Fruit fly (Drosophila melanogaster) whole organism, embryonic: Measurements from ENCODE around the gene CG12289.
A peak's percentile ranks its signal among the peaks of the same experiment; 100 is the strongest.

Experiments
- B-H2 ChIP-seq: fragments of 200-800 bp; sonication (Bioruptor generic); optimal IDR thresholded peaks from 2 replicates; lab custom pipeline; 2018; ENCODE audit warnings: missing biosample characterization, mild to moderate bottlenecking, missing genetic modification characterization
- CG11504 ChIP-seq: fragments of 200-800 bp; sonication (Bioruptor generic); optimal IDR thresholded peaks from 3 replicates; lab custom pipeline; 2019; ENCODE audit warnings: missing biosample characterization, mild to moderate bottlenecking, missing genetic modification characterization, moderate library complexity
- CG12071 ChIP-seq: fragments of 200-800 bp; sonication (Bioruptor generic); optimal IDR thresholded peaks from 3 replicates; lab custom pipeline; 2018; ENCODE audit warnings: missing biosample characterization, mild to moderate bottlenecking, missing genetic modification characterization
- CG12219 ChIP-seq: fragments of 200-800 bp; sonication (Bioruptor generic); optimal IDR thresholded peaks from 3 replicates; lab custom pipeline; 2018; ENCODE audit warnings: missing biosample characterization, mild to moderate bottlenecking, missing genetic modification characterization
- CG13123 ChIP-seq: fragments of 200-800 bp; sonication (Bioruptor generic); optimal IDR thresholded peaks from 2 replicates; lab custom pipeline; 2016; ENCODE audit warnings: missing biosample characterization, missing genetic modification characterization
- CG14965 ChIP-seq: fragments of 200-800 bp; sonication (Bioruptor generic); optimal IDR thresholded peaks from 2 replicates; lab custom pipeline; 2016; ENCODE audit warnings: missing biosample characterization, missing genetic modification characterization, borderline replicate concordance
- CG15011 ChIP-seq: fragments of 200-800 bp; sonication (Bioruptor generic); optimal IDR thresholded peaks from 3 replicates; lab custom pipeline; 2018; ENCODE audit warnings: missing biosample characterization, mild to moderate bottlenecking, missing genetic modification characterization
- CG31224 ChIP-seq: fragments of 200-800 bp; sonication (Bioruptor generic); IDR thresholded peaks from 2 replicates; pipeline ENCODE4 v1.3.6; 2022; ENCODE audit warnings: missing biosample characterization, missing genetic modification characterization
- CG31365 ChIP-seq: fragments of 200-800 bp; sonication (Bioruptor generic); optimal IDR thresholded peaks from 2 replicates; lab custom pipeline; 2018; ENCODE audit warnings: missing biosample characterization, mild to moderate bottlenecking, missing genetic modification characterization
- CG43689 ChIP-seq: fragments of 200-800 bp; sonication (Bioruptor generic); IDR thresholded peaks from 2 replicates; pipeline ENCODE4 v1.3.6; 2022; ENCODE audit warnings: missing biosample characterization, missing genetic modification characterization
- CG4424 ChIP-seq: fragments of 200-800 bp; sonication (Bioruptor generic); optimal IDR thresholded peaks from 3 replicates; lab custom pipeline; 2016; ENCODE audit warnings: missing biosample characterization, missing genetic modification characterization
- CG6813 ChIP-seq: fragments of 200-800 bp; sonication (Bioruptor generic); optimal IDR thresholded peaks from 2 replicates; lab custom pipeline; 2017; ENCODE audit warnings: missing biosample characterization, missing genetic modification characterization, mild to moderate bottlenecking, moderate library complexity, missing genetic modification reagents
- CG7271 ChIP-seq: fragments of 200-800 bp; sonication (Bioruptor generic); optimal IDR thresholded peaks from 2 replicates; lab custom pipeline; 2018; ENCODE audit warnings: missing biosample characterization, mild to moderate bottlenecking, missing genetic modification characterization, moderate library complexity
- CG9609 ChIP-seq: fragments of 200-800 bp; sonication (Bioruptor generic); optimal IDR thresholded peaks from 3 replicates; lab custom pipeline; 2016; ENCODE audit warnings: missing biosample characterization, missing genetic modification characterization
- CG9876 ChIP-seq: fragments of 200-800 bp; sonication (Bioruptor generic); optimal IDR thresholded peaks from 2 replicates; lab custom pipeline; 2016; ENCODE audit warnings: missing biosample characterization, missing genetic modification characterization
- D19A ChIP-seq: fragments of 200-800 bp; optimal IDR thresholded peaks from 3 replicates; lab custom pipeline; 2019; ENCODE audit warnings: missing biosample characterization, mild to moderate bottlenecking, missing genetic modification characterization, moderate library complexity
- Deaf1 ChIP-seq: fragments of 200-800 bp; optimal IDR thresholded peaks from 3 replicates; lab custom pipeline; 2019; ENCODE audit warnings: missing biosample characterization, mild to moderate bottlenecking, missing genetic modification characterization, moderate library complexity
- Dek ChIP-seq: fragments of 200-800 bp; sonication (Bioruptor generic); optimal IDR thresholded peaks from 3 replicates; lab custom pipeline; 2019; ENCODE audit warnings: missing biosample characterization, mild to moderate bottlenecking, missing genetic modification characterization, moderate library complexity
- Dip3 ChIP-seq: fragments of 200-800 bp; sonication (Bioruptor generic); optimal IDR thresholded peaks from 3 replicates; lab custom pipeline; 2016; ENCODE audit warnings: missing biosample characterization, missing genetic modification characterization
- E2f1 ChIP-seq: fragments of 200-800 bp; sonication (Bioruptor generic); IDR thresholded peaks from 2 replicates; pipeline ENCODE4 v1.3.6; 2022; ENCODE audit warnings: missing biosample characterization, missing genetic modification characterization
- ERR ChIP-seq: fragments of 200-800 bp; sonication (Bioruptor generic); optimal IDR thresholded peaks from 2 replicates; lab custom pipeline; 2016; ENCODE audit warnings: missing biosample characterization, missing genetic modification characterization
- Elba2 ChIP-seq: fragments of 200-800 bp; sonication (Bioruptor generic); optimal IDR thresholded peaks from 3 replicates; lab custom pipeline; 2016; ENCODE audit warnings: missing biosample characterization, missing genetic modification characterization
- Fer3 ChIP-seq: fragments of 200-800 bp; sonication (Bioruptor generic); optimal IDR thresholded peaks from 2 replicates; lab custom pipeline; 2018; ENCODE audit warnings: missing biosample characterization, mild to moderate bottlenecking, missing genetic modification characterization, moderate library complexity
- HHEX ChIP-seq: fragments of 200-800 bp; sonication (Bioruptor generic); optimal IDR thresholded peaks from 3 replicates; lab custom pipeline; 2017; ENCODE audit warnings: missing biosample characterization, mild to moderate bottlenecking, missing genetic modification characterization, missing genetic modification reagents
- Hmx ChIP-seq: fragments of 200-800 bp; sonication (Bioruptor generic); optimal IDR thresholded peaks from 2 replicates; lab custom pipeline; 2016; ENCODE audit warnings: missing biosample characterization, missing genetic modification characterization
- Hr3 ChIP-seq: fragments of 200-800 bp; sonication (Bioruptor generic); optimal IDR thresholded peaks from 3 replicates; lab custom pipeline; 2016; ENCODE audit warnings: missing biosample characterization, missing genetic modification characterization
- Kr ChIP-seq: fragments of 200-800 bp; sonication (Bioruptor generic); optimal IDR thresholded peaks from 2 replicates; lab custom pipeline; 2017; ENCODE audit warnings: missing biosample characterization, mild to moderate bottlenecking, missing genetic modification characterization
- MBD-R2 ChIP-seq: fragments of 200-800 bp; sonication (Bioruptor generic); IDR thresholded peaks from 2 replicates; pipeline ENCODE4 v1.3.6; 2022; ENCODE audit warnings: missing biosample characterization, missing genetic modification characterization
- Oli ChIP-seq: fragments of 200-800 bp; sonication (Bioruptor generic); optimal IDR thresholded peaks from 2 replicates; lab custom pipeline; 2018; ENCODE audit warnings: missing biosample characterization, mild to moderate bottlenecking, missing genetic modification characterization, moderate library complexity
- Stat92E ChIP-seq, 3 experiments: fragments of >200 bp in 2 of 3; fragments of 200-800 bp in 1 of 3; sonication (Bioruptor generic) in 1 of 3; optimal IDR thresholded peaks; 2 replicates each; lab custom pipeline; 2017 to 2019; ENCODE audit warnings: missing biosample characterization in 3 of 3, missing genetic modification characterization in 3 of 3, mild to moderate bottlenecking in 1 of 3, moderate library complexity in 1 of 3
- Xrp1 ChIP-seq: fragments of 200-800 bp; sonication (Bioruptor generic); IDR thresholded peaks from 2 replicates; pipeline ENCODE4 v1.3.6; 2022; ENCODE audit warnings: missing biosample characterization, missing genetic modification characterization
- YL-1 ChIP-seq: fragments of 200-800 bp; sonication (Bioruptor generic); optimal IDR thresholded peaks from 3 replicates; lab custom pipeline; 2017; ENCODE audit warnings: missing biosample characterization, mild to moderate bottlenecking, missing genetic modification characterization
- ap ChIP-seq: fragments of 200-800 bp; sonication (Bioruptor generic); IDR thresholded peaks from 2 replicates; pipeline ENCODE4 v1.3.6; 2022; ENCODE audit warnings: missing biosample characterization, missing genetic modification characterization
- ara ChIP-seq: fragments of 200-800 bp; sonication (Bioruptor generic); IDR thresholded peaks from 2 replicates; pipeline ENCODE4 v1.3.6; 2022; ENCODE audit warnings: missing biosample characterization, missing genetic modification characterization
- chinmo ChIP-seq: fragments of 200-800 bp; sonication (Bioruptor generic); IDR thresholded peaks from 4 replicates; pipeline ENCODE4 v1.3.6; 2022; ENCODE audit warnings: missing biosample characterization, missing genetic modification characterization; ENCODE audit not compliant: partially characterized antibody
- exex ChIP-seq: fragments of 200-800 bp; sonication (Bioruptor generic); optimal IDR thresholded peaks from 4 replicates; lab custom pipeline; 2018; ENCODE audit warnings: missing biosample characterization, mild to moderate bottlenecking, missing genetic modification characterization, moderate library complexity
- fd3F ChIP-seq: fragments of 200-800 bp; sonication (Bioruptor generic); optimal IDR thresholded peaks from 2 replicates; lab custom pipeline; 2018; ENCODE audit warnings: missing biosample characterization, mild to moderate bottlenecking, missing genetic modification characterization, moderate library complexity
- gsb-n ChIP-seq: fragments of 200-800 bp; sonication (Bioruptor generic); optimal IDR thresholded peaks from 3 replicates; lab custom pipeline; 2018; ENCODE audit warnings: missing biosample characterization, mild to moderate bottlenecking, missing genetic modification characterization
- insv ChIP-seq, 2 experiments: fragments of 200-800 bp; sonication (Bioruptor generic); optimal IDR thresholded peaks; 3 replicates each; lab custom pipeline; 2016 to 2018; ENCODE audit warnings: missing biosample characterization in 2 of 2, missing genetic modification characterization in 2 of 2
- lilli ChIP-seq: fragments of 200-800 bp; sonication (Bioruptor generic); optimal IDR thresholded peaks from 3 replicates; lab custom pipeline; 2016; ENCODE audit warnings: missing biosample characterization, missing genetic modification characterization
- luna ChIP-seq: fragments of 200-800 bp; sonication (Bioruptor generic); optimal IDR thresholded peaks from 2 replicates; lab custom pipeline; 2016; ENCODE audit warnings: missing biosample characterization, missing genetic modification characterization
- mirr ChIP-seq: fragments of 200-800 bp; sonication (Bioruptor generic); optimal IDR thresholded peaks from 3 replicates; lab custom pipeline; 2018; ENCODE audit warnings: missing biosample characterization, mild to moderate bottlenecking, missing genetic modification characterization
- nau ChIP-seq: fragments of 200-800 bp; sonication (Bioruptor generic); optimal IDR thresholded peaks from 3 replicates; lab custom pipeline; 2017; ENCODE audit warnings: missing biosample characterization, mild to moderate bottlenecking, missing genetic modification characterization, missing genetic modification reagents
- nerfin-2 ChIP-seq: fragments of 200-800 bp; sonication (Bioruptor generic); IDR thresholded peaks from 2 replicates; pipeline ENCODE4 v1.3.6; 2022; ENCODE audit warnings: missing biosample characterization, missing genetic modification characterization; ENCODE audit not compliant: partially characterized antibody
- nmo ChIP-seq: fragments of 200-800 bp; sonication (Bioruptor generic); optimal IDR thresholded peaks from 2 replicates; lab custom pipeline; 2018; ENCODE audit warnings: missing biosample characterization, mild to moderate bottlenecking, missing genetic modification characterization, moderate library complexity
- nom ChIP-seq: fragments of 200-800 bp; sonication (Bioruptor generic); optimal IDR thresholded peaks from 2 replicates; lab custom pipeline; 2017; ENCODE audit warnings: missing biosample characterization, missing genetic modification characterization, mild to moderate bottlenecking, moderate library complexity, missing genetic modification reagents
- phol ChIP-seq: fragments of 200-800 bp; sonication (Bioruptor generic); optimal IDR thresholded peaks from 3 replicates; lab custom pipeline; 2018; ENCODE audit warnings: missing biosample characterization, mild to moderate bottlenecking, missing genetic modification characterization, moderate library complexity
- prd ChIP-seq, 3 experiments: fragments of >200 bp in 2 of 3; fragments of 200-800 bp in 1 of 3; sonication (Bioruptor generic) in 1 of 3; optimal IDR thresholded peaks in 2 of 3; IDR thresholded peaks in 1 of 3; 2 replicates in 2 of 3; 3 replicates in 1 of 3; pipeline versions ENCODE4 v1.3.6 to Lab custom; 2017 to 2022; ENCODE audit warnings: missing biosample characterization in 1 of 3, missing genetic modification characterization in 1 of 3
- rib ChIP-seq: fragments of 200-800 bp; sonication (Bioruptor generic); IDR thresholded peaks from 2 replicates; pipeline ENCODE4 v1.3.6; 2022; ENCODE audit warnings: missing biosample characterization, missing genetic modification characterization
- ro ChIP-seq: fragments of 200-800 bp; sonication (Bioruptor generic); IDR thresholded peaks from 2 replicates; pipeline ENCODE4 v1.3.6; 2022; ENCODE audit warnings: missing biosample characterization, missing genetic modification characterization
- sens ChIP-seq: fragments of 200-800 bp; sonication (Bioruptor generic); peaks from one replicate; lab custom pipeline; 2016; ENCODE audit warnings: missing biosample characterization, missing genetic modification characterization

The CG12289 gene

DNA sequence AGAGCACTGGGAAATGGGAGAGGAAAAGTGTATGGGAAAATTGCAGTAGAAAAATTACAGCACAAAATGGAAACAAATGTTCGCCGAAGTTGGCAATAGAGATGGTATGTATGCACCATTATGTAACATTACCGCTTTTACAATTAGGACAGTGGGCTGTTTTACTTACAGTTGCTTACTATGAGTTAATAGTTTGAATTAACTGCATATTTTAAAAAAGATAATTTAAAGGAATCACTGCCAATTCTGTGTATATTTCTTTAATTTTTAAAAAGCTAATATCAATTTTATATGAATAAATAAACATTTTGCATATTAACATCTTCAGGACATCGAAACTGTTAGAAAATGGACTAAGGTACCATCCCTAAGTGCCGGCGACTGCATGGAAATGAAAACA, 44.6 kb downstream of the CG12289 start (continued):
- TF ChIP-seq ap (no peak), D19A (tag; lab: Kevin White, UChicago) (no peak), Dek (tag; lab: Kevin White, UChicago) (no peak), mirr (GFP tag; lab: Kevin White, UChicago) (no peak), rib (GFP tag; lab: Robert Waterston, UW) (no peak), CG11504 (tag; lab: Kevin White, UChicago) (peak; percentile 20), YL-1 (GFP tag; lab: Kevin White, UChicago) (no peak), ro (GFP tag; lab: Robert Waterston, UW) (no peak), ara (GFP tag; lab: Robert Waterston, UW) (no peak), CG31224 (no peak), CG6813 (GFP tag; lab: Kevin White, UChicago) (no peak), nmo (GFP tag; lab: Kevin White, UChicago) (no peak), sens (peak; percentile 51), nau (GFP tag; lab: Kevin White, UChicago) (no peak), CG12219 (no peak), fd3F (GFP tag; lab: Kevin White, UChicago) (no peak), CG7271 (no peak), chinmo (GFP tag; lab: Robert Waterston, UW) (no peak), ERR (GFP tag; lab: Kevin White, UChicago) (no peak), E2f1 (GFP tag; lab: Robert Waterston, UW) (no peak), Xrp1 (GFP tag; lab: Robert Waterston, UW) (peak; percentile 47; the same call in 1 of the 2 replicates), B-H2 (GFP tag; lab: Kevin White, UChicago) (no peak), CG9876 (GFP tag; lab: Kevin White, UChicago) (no peak), Oli (tag; lab: Kevin White, UChicago) (no peak), CG31365 (no peak), lilli (no peak), CG14965 (no peak), Deaf1 (no peak), prd (optimal IDR thresholded peaks at IDR 0.05; lab: Kevin White, UChicago) (no peak), prd (GFP tag; IDR thresholded peaks at IDR 0.05; lab: Robert Waterston, UW) (no peak), Elba2 (GFP tag; lab: Kevin White, UChicago) (no peak), Fer3 (tag; lab: Kevin White, UChicago) (no peak), nom (GFP tag; lab: Kevin White, UChicago) (no peak), MBD-R2 (no peak), CG4424 (GFP tag; lab: Kevin White, UChicago) (no peak), nerfin-2 (GFP tag; lab: Robert Waterston, UW) (no peak), insv (GFP tag; optimal IDR thresholded peaks at IDR 0.05; lab: Kevin White, UChicago) (no peak), CG12071 (GFP tag; lab: Kevin White, UChicago) (no peak), CG15011 (GFP tag; lab: Kevin White, UChicago) (no peak), gsb-n (tag; lab: Kevin White, UChicago) (no peak), HHEX (GFP tag; lab: Kevin White, UChicago) (no peak), CG9609 (no peak), luna (GFP tag; lab: Kevin White, UChicago) (no peak), exex (tag; lab: Kevin White, UChicago) (no peak), Hmx (GFP tag; lab: Kevin White, UChicago) (no peak), CG43689 (GFP tag; lab: Robert Waterston, UW) (no peak), Kr (GFP tag; lab: Kevin White, UChicago) (no peak), Dip3 (no peak), Hr3 (GFP tag; lab: Kevin White, UChicago) (no peak), phol (tag; lab: Kevin White, UChicago) (peak; percentile 6), Stat92E (GFP tag; optimal IDR thresholded peaks at IDR 0.05; lab: Kevin White, UChicago) (no peak), CG13123 (GFP tag; lab: Kevin White, UChicago) (no peak)
